Worm (Caenorhabditis elegans) whole organism, young adult: ENCODE results near the gene F14H12.2.

Source experiments
- B0019.2 ChIP-seq: fragments of 200-800 bp; sonication (Bioruptor generic); conservative IDR thresholded peaks from 2 replicates; pipeline ENCODE4 v1.3.6; 2022; ENCODE audit warnings: missing genetic modification reagents, missing genetic modification characterization, missing compliant biosample characterization
- B0035.1 ChIP-seq: sonication (generic microtip); optimal IDR thresholded peaks from 2 replicates; lab custom pipeline; 2016; ENCODE audit warnings: missing genetic modification characterization, mild to moderate bottlenecking, missing compliant biosample characterization, missing genotype, missing genetic modification reagents
- C06A6.2 ChIP-seq: fragments of 200-800 bp; sonication (Bioruptor generic); conservative IDR thresholded peaks from 2 replicates; pipeline ENCODE4 v1.3.6; 2022; ENCODE audit warnings: missing genetic modification characterization, missing compliant biosample characterization
- F37B4.10 ChIP-seq: fragments of 200-800 bp; sonication (Bioruptor generic); IDR thresholded peaks from 2 replicates; pipeline ENCODE4 v1.3.6; 2022; ENCODE audit warnings: missing genetic modification characterization, missing compliant biosample characterization
- F49E8.2 ChIP-seq: sonication (generic microtip); optimal IDR thresholded peaks from 3 replicates; lab custom pipeline; 2017; ENCODE audit warnings: missing genetic modification characterization, mild to moderate bottlenecking, missing compliant biosample characterization, antibody characterized with exemption, moderate library complexity; ENCODE audit not compliant: insufficient read depth
- K12H6.12 ChIP-seq: fragments of 200-800 bp; sonication (Bioruptor generic); optimal IDR thresholded peaks from 2 replicates; lab custom pipeline; 2018; ENCODE audit warnings: mild to moderate bottlenecking, missing genetic modification characterization, missing compliant biosample characterization
- Y53F4B.3 ChIP-seq: fragments of 200-800 bp; sonication (Bioruptor generic); IDR thresholded peaks from 2 replicates; pipeline ENCODE4 v1.3.6; 2022; ENCODE audit warnings: missing genetic modification reagents, missing genetic modification characterization, missing compliant biosample characterization
- Y53G8AR.9 ChIP-seq: fragments of 200-800 bp; sonication (Bioruptor generic); conservative IDR thresholded peaks from 2 replicates; pipeline ENCODE4 v1.3.6; 2022; ENCODE audit warnings: missing genetic modification reagents, missing genetic modification characterization, missing compliant biosample characterization
- Y56A3A.18 ChIP-seq: fragments of 200-800 bp; sonication (Bioruptor generic); IDR thresholded peaks from 2 replicates; pipeline ENCODE4 v1.3.6; 2022; ENCODE audit warnings: missing genetic modification reagents, missing genetic modification characterization, missing compliant biosample characterization
- akir-1 ChIP-seq: fragments of 200-800 bp; sonication (Bioruptor generic); optimal IDR thresholded peaks from 2 replicates; lab custom pipeline; 2018; ENCODE audit warnings: mild to moderate bottlenecking, missing genetic modification characterization, moderate library complexity, missing compliant biosample characterization
- atf-7 ChIP-seq: sonication (generic microtip); optimal IDR thresholded peaks from 2 replicates; lab custom pipeline; 2017; ENCODE audit warnings: mild to moderate bottlenecking, missing genetic modification characterization, missing compliant biosample characterization
- attf-3 ChIP-seq: fragments of 200-800 bp; sonication (Bioruptor generic); conservative IDR thresholded peaks from 2 replicates; pipeline ENCODE4 v1.3.6; 2022; ENCODE audit warnings: missing genetic modification reagents, missing genetic modification characterization, missing compliant biosample characterization
- attf-5 ChIP-seq: fragments of 200-800 bp; sonication (Bioruptor generic); optimal IDR thresholded peaks from 2 replicates; lab custom pipeline; 2018; ENCODE audit warnings: mild to moderate bottlenecking, missing genetic modification characterization, missing compliant biosample characterization
- bed-1 ChIP-seq: fragments of 200-800 bp; sonication (Bioruptor generic); IDR thresholded peaks from 2 replicates; pipeline ENCODE4 v1.3.6; 2022; ENCODE audit warnings: missing genetic modification reagents, missing genetic modification characterization, missing compliant biosample characterization
- cebp-1 ChIP-seq, 2 experiments: fragments of 200-800 bp in 1 of 2; sonication (Bioruptor generic) in 1 of 2; sonication (generic microtip) in 1 of 2; IDR thresholded peaks in 1 of 2; optimal IDR thresholded peaks in 1 of 2; 2 replicates each; pipeline versions ENCODE4 v1.3.6 to Lab custom; 2017 to 2022; ENCODE audit warnings: missing compliant biosample characterization in 2 of 2, missing genetic modification characterization in 2 of 2, mild to moderate bottlenecking in 1 of 2, missing genetic modification reagents in 1 of 2, moderate library complexity in 1 of 2
- die-1 ChIP-seq: sonication (generic microtip); optimal IDR thresholded peaks from 2 replicates; lab custom pipeline; 2016; ENCODE audit warnings: missing genotype, mild to moderate bottlenecking, missing genetic modification characterization, missing compliant biosample characterization
- dox-1 ChIP-seq: fragments of 200-800 bp; sonication (Bioruptor generic); IDR thresholded peaks from 2 replicates; pipeline ENCODE4 v1.3.6; 2022; ENCODE audit warnings: missing genetic modification reagents, missing genetic modification characterization, missing compliant biosample characterization
- efl-1 ChIP-seq: fragments of 150-350 bp; optimal IDR thresholded peaks from 2 replicates; lab custom pipeline; 2014; ENCODE audit warnings: missing biosample characterization, missing genetic modification reagents, missing genetic modification characterization
- egl-18 ChIP-seq: fragments of 200-800 bp; sonication (Bioruptor generic); IDR thresholded peaks from 2 replicates; pipeline ENCODE4 v1.3.6; 2022; ENCODE audit warnings: missing genetic modification reagents, missing genetic modification characterization, missing compliant biosample characterization
- egl-44 ChIP-seq: fragments of 200-800 bp; sonication (Bioruptor generic); IDR thresholded peaks from 2 replicates; pipeline ENCODE4 v1.3.6; 2022; ENCODE audit warnings: missing genetic modification reagents, missing genetic modification characterization, missing compliant biosample characterization
- hsf-1 ChIP-seq: fragments of 200-800 bp; sonication (Bioruptor generic); IDR thresholded peaks from 2 replicates; pipeline ENCODE4 v1.3.6; 2022; ENCODE audit warnings: missing genetic modification reagents, missing genetic modification characterization, missing compliant biosample characterization
- let-607 ChIP-seq, 2 experiments: fragments of 200-800 bp in 1 of 2; sonication (Bioruptor generic) in 1 of 2; sonication (generic microtip) in 1 of 2; optimal IDR thresholded peaks; 2 replicates each; lab custom pipeline; 2016 to 2018; ENCODE audit warnings: mild to moderate bottlenecking in 2 of 2, missing compliant biosample characterization in 2 of 2, missing genetic modification characterization in 2 of 2, moderate library complexity in 2 of 2, missing genotype in 1 of 2
- lin-35 ChIP-seq, 3 experiments: fragments of 150-350 bp in 2 of 3; sonication (generic microtip) in 1 of 3; optimal IDR thresholded peaks; 2 replicates each; lab custom pipeline; 2014 to 2018; ENCODE audit warnings: missing biosample characterization in 3 of 3, missing genetic modification characterization in 3 of 3, missing genetic modification reagents in 3 of 3
- lin-54 ChIP-seq: fragments of 200-800 bp; sonication (Bioruptor generic); optimal IDR thresholded peaks from 2 replicates; lab custom pipeline; 2018; ENCODE audit warnings: mild to moderate bottlenecking, missing genetic modification characterization, missing compliant biosample characterization
- lsl-1 ChIP-seq: fragments of 200-800 bp; sonication (Bioruptor generic); optimal IDR thresholded peaks from 2 replicates; lab custom pipeline; 2018; ENCODE audit warnings: mild to moderate bottlenecking, missing genetic modification characterization, moderate library complexity, missing compliant biosample characterization
- madf-8 ChIP-seq: fragments of 200-800 bp; sonication (Bioruptor generic); conservative IDR thresholded peaks from 2 replicates; pipeline ENCODE4 v1.3.6; 2022; ENCODE audit warnings: missing genetic modification reagents, missing genetic modification characterization, missing compliant biosample characterization
- mel-28 ChIP-seq: sonication (generic microtip); optimal IDR thresholded peaks from 2 replicates; lab custom pipeline; 2016; ENCODE audit warnings: borderline replicate concordance, mild to moderate bottlenecking, missing genetic modification characterization, missing compliant biosample characterization
- mes-4 ChIP-seq: sonication (generic microtip); optimal IDR thresholded peaks from 2 replicates; lab custom pipeline; 2016; ENCODE audit warnings: missing genotype, missing genetic modification characterization, missing compliant biosample characterization
- nfyb-1 ChIP-seq: fragments of 200-800 bp; sonication (Bioruptor generic); IDR thresholded peaks from 2 replicates; pipeline ENCODE4 v1.3.6; 2022; ENCODE audit warnings: missing genetic modification reagents, missing genetic modification characterization, missing compliant biosample characterization
- nhr-120 ChIP-seq: fragments of 200-800 bp; sonication (Bioruptor generic); IDR thresholded peaks from 2 replicates; pipeline ENCODE4 v1.3.6; 2022; ENCODE audit warnings: missing genetic modification characterization, missing compliant biosample characterization
- nhr-80 ChIP-seq: sonication (generic microtip); optimal IDR thresholded peaks from 2 replicates; lab custom pipeline; 2016; ENCODE audit warnings: missing genetic modification characterization, missing compliant biosample characterization
- pbrm-1 ChIP-seq: fragments of 200-800 bp; sonication (Bioruptor generic); IDR thresholded peaks from 2 replicates; pipeline ENCODE4 v1.3.6; 2022; ENCODE audit warnings: missing genetic modification reagents, missing genetic modification characterization, missing compliant biosample characterization
- rcor-1 ChIP-seq: fragments of 200-800 bp; sonication (Bioruptor generic); IDR thresholded peaks from 2 replicates; pipeline ENCODE4 v1.3.6; 2022; ENCODE audit warnings: missing genetic modification reagents, missing genetic modification characterization, missing compliant biosample characterization
- rec-8 ChIP-seq, 2 experiments: sonication (generic microtip); optimal IDR thresholded peaks; 2 replicates each; lab custom pipeline; 2016; ENCODE audit warnings: mild to moderate bottlenecking in 2 of 2, missing genetic modification characterization in 2 of 2, missing genetic modification reagents in 2 of 2, missing genotype in 2 of 2, missing biosample characterization in 1 of 2, missing compliant biosample characterization in 1 of 2, moderate library complexity in 1 of 2
- snpc-3.4 ChIP-seq: sonication (generic microtip); optimal IDR thresholded peaks from 2 replicates; lab custom pipeline; 2017; ENCODE audit warnings: missing genetic modification characterization, mild to moderate bottlenecking, missing compliant biosample characterization, antibody characterized with exemption, moderate library complexity, missing genotype, missing genetic modification reagents
- somi-1 ChIP-seq: fragments of 200-800 bp; sonication (Bioruptor generic); optimal IDR thresholded peaks from 2 replicates; lab custom pipeline; 2018; ENCODE audit warnings: mild to moderate bottlenecking, missing genetic modification characterization, missing compliant biosample characterization
- sptf-2 ChIP-seq: fragments of 200-800 bp; sonication (Bioruptor generic); optimal IDR thresholded peaks from 2 replicates; lab custom pipeline; 2018; ENCODE audit warnings: mild to moderate bottlenecking, missing genetic modification characterization, missing compliant biosample characterization
- tlf-1 ChIP-seq: fragments of 200-800 bp; sonication (Bioruptor generic); optimal IDR thresholded peaks from 2 replicates; lab custom pipeline; 2018; ENCODE audit warnings: mild to moderate bottlenecking, missing genetic modification characterization, missing compliant biosample characterization
- unc-130 ChIP-seq: sonication (generic microtip); optimal IDR thresholded peaks from 2 replicates; lab custom pipeline; 2016; ENCODE audit warnings: missing genetic modification reagents, missing genetic modification characterization, missing compliant biosample characterization
- ztf-18 ChIP-seq: sonication (generic microtip); optimal IDR thresholded peaks from 2 replicates; lab custom pipeline; 2016; ENCODE audit warnings: missing genotype, mild to moderate bottlenecking, missing genetic modification characterization, missing compliant biosample characterization
- ztf-3 ChIP-seq: fragments of 200-800 bp; sonication (Bioruptor generic); optimal IDR thresholded peaks from 2 replicates; lab custom pipeline; 2018; ENCODE audit warnings: mild to moderate bottlenecking, missing genetic modification characterization, missing compliant biosample characterization

F14H12.2 gene

DNA sequence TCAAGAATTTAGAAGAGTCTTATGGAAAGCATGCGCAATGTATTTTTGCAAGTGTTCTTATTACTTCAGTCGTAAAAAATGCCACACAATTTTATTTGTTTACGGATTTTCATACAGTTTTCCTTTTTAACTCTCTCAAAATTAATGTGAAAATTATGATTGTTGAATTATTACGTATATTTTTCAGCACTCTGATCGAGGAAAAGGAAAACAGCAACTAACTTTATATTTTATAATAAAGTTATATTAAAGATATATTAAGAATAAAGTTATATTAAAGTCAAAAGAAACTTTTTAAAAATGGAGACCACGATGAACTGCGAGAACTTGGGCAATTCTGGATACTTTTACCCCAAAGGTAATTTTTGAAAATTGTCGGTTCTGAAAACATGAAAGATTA lies at the start of gene F14H12.2:
F14H12.2 (plus strand) TSS at position 301 of the 400 bp plus-strand sequence.
- TF ChIP-seq F49E8.2 (tag; lab: Kevin White, UChicago), result no peak
- TF ChIP-seq die-1, result no peak
- no peak for TF ChIP-seq nhr-120

DNA sequence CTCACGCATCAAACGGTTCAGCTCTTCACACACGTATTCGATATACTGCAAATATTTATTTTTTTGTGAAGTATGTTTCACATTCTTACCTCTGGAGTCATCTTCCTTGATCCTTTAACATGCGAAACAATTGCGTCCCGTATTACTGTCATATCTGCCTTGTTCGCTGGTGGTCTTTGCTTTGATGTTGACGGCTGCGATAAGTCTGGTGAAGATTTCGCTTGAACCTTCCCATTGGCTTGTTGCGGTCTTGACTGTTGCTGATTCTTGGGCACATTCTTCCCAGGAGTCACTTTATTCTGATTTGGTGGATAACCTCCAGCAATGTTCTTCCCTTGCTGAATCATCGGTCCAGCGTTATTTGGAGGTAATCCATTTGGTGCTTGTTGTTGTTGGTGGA lies 47.1 kb upstream of the F14H12.2 start:
- TF ChIP-seq ztf-3 (GFP tag; lab: Kevin White, UChicago), result no peak
- no peak for TF ChIP-seq Y53G8AR.9 (GFP tag; lab: Robert Waterston, UW)
- TF ChIP-seq B0019.2 (GFP tag; lab: Robert Waterston, UW), result no peak
- TF ChIP-seq madf-8, result no peak
- TF ChIP-seq let-607 (tag; optimal IDR thresholded peaks at IDR 0.05; lab: Kevin White, UChicago), result no peak
- TF ChIP-seq nfyb-1 (GFP tag; lab: Robert Waterston, UW), result no peak
- TF ChIP-seq F37B4.10 (GFP tag; lab: Robert Waterston, UW), result no peak
- no peak for TF ChIP-seq K12H6.12 (tag; lab: Kevin White, UChicago)
- no peak for TF ChIP-seq C06A6.2 (GFP tag; lab: Robert Waterston, UW)
- no peak for TF ChIP-seq Y56A3A.18 (GFP tag; lab: Robert Waterston, UW)
- TF ChIP-seq lin-54, result no peak
- no peak for TF ChIP-seq lin-35 (GFP tag; optimal IDR thresholded peaks at IDR 0.05; lab: Kevin White, UChicago)
- no peak for TF ChIP-seq efl-1 (GFP tag; lab: Kevin White, UChicago)
- no peak for TF ChIP-seq egl-44 (GFP tag; lab: Robert Waterston, UW)
- no peak for TF ChIP-seq tlf-1 (GFP tag; lab: Kevin White, UChicago)
- no peak for TF ChIP-seq lsl-1
- no peak for TF ChIP-seq pbrm-1 (GFP tag; lab: Robert Waterston, UW)
- TF ChIP-seq mes-4 (tag; lab: Kevin White, UChicago), result no peak
- TF ChIP-seq atf-7 (tag; lab: Kevin White, UChicago), result no peak
- TF ChIP-seq sptf-2 (GFP tag; lab: Kevin White, UChicago), result no peak

DNA sequence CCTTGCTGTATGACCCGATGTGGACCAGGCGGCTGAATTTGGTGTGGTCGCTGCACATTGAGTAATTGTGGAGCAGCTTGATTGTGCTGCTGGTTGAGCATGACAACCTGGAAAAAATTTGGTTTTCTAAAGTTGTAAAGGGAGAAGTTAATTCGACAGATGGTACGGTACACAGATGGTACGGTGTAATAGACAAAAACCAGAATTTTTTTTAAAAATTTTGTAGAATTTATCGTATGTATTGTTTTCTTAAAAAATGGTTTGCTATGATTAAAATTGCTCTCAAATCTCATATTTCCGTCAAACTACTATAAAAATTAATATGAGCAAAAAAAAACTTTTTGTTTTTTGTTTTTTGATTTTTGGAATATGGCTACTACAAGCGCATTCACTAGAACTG lies 43.4 kb upstream of the F14H12.2 start, which contains the start of gene pqn-15:
pqn-15 (minus strand) TSS at position 101 of the 400 bp plus-strand sequence.
- TF ChIP-seq attf-3 (GFP tag; lab: Robert Waterston, UW) (no peak), dox-1 (GFP tag; lab: Robert Waterston, UW) (no peak), F49E8.2 (tag; lab: Kevin White, UChicago) (no peak)

ce11 chrX:4307559-4308005 lies 42.7 kb upstream of the F14H12.2 start:
- TF ChIP-seq rcor-1 (GFP tag; lab: Robert Waterston, UW), result no peak
- TF ChIP-seq attf-5 (GFP tag; lab: Kevin White, UChicago), result peak; percentile 39
- peak; percentile 11 to 20 for TF ChIP-seq let-607 (tag; optimal IDR thresholded peaks at IDR 0.05; lab: Kevin White, UChicago)
- TF ChIP-seq somi-1 (GFP tag; lab: Kevin White, UChicago), result no peak
- TF ChIP-seq nhr-80 (tag; lab: Kevin White, UChicago), result peak; percentile 81
- no peak for TF ChIP-seq rec-8 (tag; optimal IDR thresholded peaks at IDR 0.05; lab: Kevin White, UChicago)

- TF ChIP-seq mel-28 (tag; lab: Kevin White, UChicago) (no peak), egl-18 (GFP tag; lab: Robert Waterston, UW) (no peak), bed-1 (GFP tag; lab: Robert Waterston, UW) (no peak), tlf-1 (GFP tag; lab: Kevin White, UChicago) (no peak), Y53F4B.3 (GFP tag; lab: Robert Waterston, UW) (no peak), C06A6.2 (GFP tag; lab: Robert Waterston, UW) (no peak), atf-7 (tag; lab: Kevin White, UChicago) (no peak), cebp-1 (GFP tag; IDR thresholded peaks at IDR 0.05; lab: Robert Waterston, UW) (no peak), cebp-1 (tag; optimal IDR thresholded peaks at IDR 0.05; lab: Kevin White, UChicago) (no peak), ztf-18 (tag; lab: Kevin White, UChicago) (no peak), B0035.1 (tag; lab: Kevin White, UChicago) (no peak), snpc-3.4 (tag; lab: Kevin White, UChicago) (no peak), somi-1 (GFP tag; lab: Kevin White, UChicago) (no peak), unc-130 (GFP tag; lab: Kevin White, UChicago) (no peak), akir-1 (no peak), hsf-1 (GFP tag; lab: Robert Waterston, UW) (no peak)
These were observed 38.6 kb upstream of the F14H12.2 start, which contains the start of gene C52B9.8 for ce11 chrX:4311668-4312067. Gene C52B9.8 (minus strand): TSS chrX:4311768.
